Worm (Caenorhabditis elegans): ENCODE results near the gene Y51A2B.5.

Gene Y51A2B.5

ce11 chrV:18362402-18362801 is 26.7 kb upstream of the Y51A2B.5 start, which contains the start of gene C08E8.1:
TSS of gene C08E8.1 (minus strand) at chrV:18362502.
- TF ChIP-seq dmd-4 (tag; optimal IDR thresholded peaks at IDR 0.05; ENCODE audit: borderline replicate concordance) (no peak), unc-55 (GFP tag; optimal IDR thresholded peaks at IDR 0.05) (no peak)

- TF ChIP-seq unc-86 (tag; optimal IDR thresholded peaks at IDR 0.05) (no peak), dmd-4 (tag; optimal IDR thresholded peaks at IDR 0.05; ENCODE audit: borderline replicate concordance) (no peak)
Observed at ce11 chrV:18364558-18364957, 24.5 kb upstream of the Y51A2B.5 start, which contains the start of gene C08E8.9. TSS of gene C08E8.9 (plus strand) at chrV:18364858.

- TF ChIP-seq ttx-3 (tag; optimal IDR thresholded peaks at IDR 0.05), result no peak
- no peak for TF ChIP-seq ceh-24 (tag; optimal IDR thresholded peaks at IDR 0.05)
Observed at ce11 chrV:18368322-18368721, 20.8 kb upstream of the Y51A2B.5 start, which contains the start of gene C08E8.6. TSS of gene C08E8.6 (minus strand) at chrV:18368422.

DNA sequence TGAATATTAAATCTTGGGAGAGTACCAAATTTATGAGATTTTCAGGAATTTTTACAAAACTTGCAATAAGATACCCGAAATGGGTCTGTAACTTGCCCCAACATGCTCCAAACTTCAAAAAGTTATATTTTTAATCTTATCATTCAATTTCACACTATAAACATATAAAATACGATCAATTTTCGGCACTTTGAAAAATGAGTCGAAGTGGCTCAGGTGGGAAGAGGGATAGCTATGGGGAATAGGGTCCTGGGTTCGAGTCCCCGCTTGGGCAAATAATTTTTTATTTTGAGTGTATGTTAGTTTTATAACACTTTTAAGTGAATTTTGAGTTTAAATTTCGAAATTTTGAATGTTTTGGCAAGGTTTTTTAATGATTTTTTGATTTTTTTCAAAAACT is 18.0 kb upstream of the Y51A2B.5 start:
- TF ChIP-seq syd-9 (tag; optimal IDR thresholded peaks at IDR 0.05), result no peak
- TF ChIP-seq hlh-15 (tag; optimal IDR thresholded peaks at IDR 0.05), result no peak
- TF ChIP-seq ceh-2 (tag; optimal IDR thresholded peaks at IDR 0.05), result no peak
- TF ChIP-seq odd-2 (tag; optimal IDR thresholded peaks at IDR 0.05), result no peak
- TF ChIP-seq elt-2 (tag; optimal IDR thresholded peaks at IDR 0.05), result no peak
- no peak for TF ChIP-seq ceh-22 (tag; optimal IDR thresholded peaks at IDR 0.05)
- TF ChIP-seq ahr-1 (tag; optimal IDR thresholded peaks at IDR 0.05), result no peak
- no peak for TF ChIP-seq tbx-2 (tag; optimal IDR thresholded peaks at IDR 0.05)
- TF ChIP-seq sox-2 (GFP tag; IDR thresholded peaks at IDR 0.05), result no peak
- TF ChIP-seq Y22D7AL.16 (tag; optimal IDR thresholded peaks at IDR 0.05), result no peak
- TF ChIP-seq nhr-11 (tag; optimal IDR thresholded peaks at IDR 0.05), result no peak
- no peak for TF ChIP-seq ama-1 (optimal IDR thresholded peaks at IDR 0.05)
- TF ChIP-seq ceh-9 (tag; optimal IDR thresholded peaks at IDR 0.05), result no peak
- TF ChIP-seq ztf-16 (tag; optimal IDR thresholded peaks at IDR 0.05), result no peak
- TF ChIP-seq ceh-19 (GFP tag; optimal IDR thresholded peaks at IDR 0.05), result no peak
- TF ChIP-seq ets-4 (tag; optimal IDR thresholded peaks at IDR 0.05), result no peak

- TF ChIP-seq pag-3 (tag; optimal IDR thresholded peaks at IDR 0.05; ENCODE audit: borderline replicate concordance), result no peak
- TF ChIP-seq unc-86 (tag; optimal IDR thresholded peaks at IDR 0.05), result no peak
- TF ChIP-seq F13H6.1 (tag; optimal IDR thresholded peaks at IDR 0.05), result no peak
- TF ChIP-seq ceh-18 (tag; optimal IDR thresholded peaks at IDR 0.05), result no peak
- TF ChIP-seq fkh-10 (GFP tag; optimal IDR thresholded peaks at IDR 0.05), result no peak
- no peak for TF ChIP-seq pat-9 (tag; optimal IDR thresholded peaks at IDR 0.05)
- TF ChIP-seq lin-11 (tag; optimal IDR thresholded peaks at IDR 0.05), result no peak
- TF ChIP-seq hlh-13 (GFP tag; optimal IDR thresholded peaks at IDR 0.05), result no peak
- no peak for TF ChIP-seq ceh-14 (tag; optimal IDR thresholded peaks at IDR 0.05)
- TF ChIP-seq dmd-4 (tag; optimal IDR thresholded peaks at IDR 0.05; ENCODE audit: borderline replicate concordance), result no peak
- no peak for TF ChIP-seq ceh-30 (tag; optimal IDR thresholded peaks at IDR 0.05)
- TF ChIP-seq unc-55 (GFP tag; optimal IDR thresholded peaks at IDR 0.05), result no peak
- TF ChIP-seq lim-6 (tag; optimal IDR thresholded peaks at IDR 0.05), result no peak
- no peak for TF ChIP-seq pqm-1 (tag; optimal IDR thresholded peaks at IDR 0.05)
- TF ChIP-seq ceh-19 (GFP tag; optimal IDR thresholded peaks at IDR 0.05), result no peak
- no peak for TF ChIP-seq elt-4 (tag; optimal IDR thresholded peaks at IDR 0.05)
- no peak for TF ChIP-seq hlh-15 (tag; optimal IDR thresholded peaks at IDR 0.05)
- no peak for TF ChIP-seq C08G9.2 (tag; optimal IDR thresholded peaks at IDR 0.05)
- no peak for TF ChIP-seq tbx-2 (tag; optimal IDR thresholded peaks at IDR 0.05)
Observed at ce11 chrV:18371579-18371978, 17.5 kb upstream of the Y51A2B.5 start, which contains the start of gene C08E8.4. TSS of gene C08E8.4 (plus strand) at chrV:18371846.

ce11 chrV:18374194-18374593 is 14.9 kb upstream of the Y51A2B.5 start, which contains the start of gene Y51A2B.2:
TSS of gene Y51A2B.2 (plus strand) at chrV:18374494.
- TF ChIP-seq Y22D7AL.16 (tag; optimal IDR thresholded peaks at IDR 0.05) (no peak), ceh-31 (tag; optimal IDR thresholded peaks at IDR 0.05) (no peak), npax-4 (tag; optimal IDR thresholded peaks at IDR 0.05) (no peak), hlh-6 (tag; optimal IDR thresholded peaks at IDR 0.05) (no peak), fkh-6 (tag; optimal IDR thresholded peaks at IDR 0.05) (no peak), gmeb-2 (tag; optimal IDR thresholded peaks at IDR 0.05) (no peak), hlh-13 (GFP tag; optimal IDR thresholded peaks at IDR 0.05) (no peak), syd-9 (tag; optimal IDR thresholded peaks at IDR 0.05) (no peak), unc-86 (tag; optimal IDR thresholded peaks at IDR 0.05) (no peak), mec-3 (tag; optimal IDR thresholded peaks at IDR 0.05; ENCODE audit: borderline replicate concordance) (no peak), lin-11 (tag; optimal IDR thresholded peaks at IDR 0.05) (no peak), pqm-1 (tag; optimal IDR thresholded peaks at IDR 0.05) (no peak), ets-4 (tag; optimal IDR thresholded peaks at IDR 0.05) (no peak)
